Worm (Caenorhabditis elegans) whole organism, early embryonic: ENCODE measurements around the gene C29F5.1.

Experiments
- ama-1 ChIP-seq: fragments of 150-350 bp; optimal IDR thresholded peaks from 2 replicates; lab custom pipeline; 2014
- hmg-4 ChIP-seq: fragments of 200-800 bp; sonication (Bioruptor generic); optimal IDR thresholded peaks from 2 replicates; lab custom pipeline; 2018; ENCODE audit warnings: mild to moderate bottlenecking, missing genetic modification characterization, missing compliant biosample characterization
- tra-4 ChIP-seq: sonication (generic microtip); optimal IDR thresholded peaks from 2 replicates; lab custom pipeline; 2017; ENCODE audit warnings: missing genetic modification characterization, missing compliant biosample characterization

DNA sequence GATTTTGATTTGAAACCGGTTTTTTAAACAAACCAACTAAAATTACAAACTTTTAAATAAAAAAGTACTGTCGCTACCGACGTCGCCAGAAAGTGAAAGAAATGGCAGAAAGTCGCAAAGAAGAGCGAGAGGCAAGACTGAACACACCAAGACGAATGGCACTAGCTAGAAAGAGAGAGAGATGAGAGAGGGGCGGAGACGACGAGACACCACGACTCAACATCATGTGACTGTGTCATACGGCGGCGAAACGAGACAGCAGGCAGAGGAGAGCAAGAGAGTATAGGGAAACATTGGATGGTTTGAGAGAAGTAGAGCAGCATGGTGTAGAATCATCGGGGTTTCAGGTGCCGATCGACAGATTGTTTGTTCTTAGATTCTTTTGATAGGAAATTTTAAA, 45.0 kb downstream of the C29F5.1 start:
- TF ChIP-seq hmg-4 (GFP tag; lab: Kevin White, UChicago): peak; percentile 34
- TF ChIP-seq ama-1: no peak
- TF ChIP-seq tra-4 (tag; lab: Kevin White, UChicago): no peak
